Fruit fly (Drosophila melanogaster) whole organism, wandering third instar larva: ENCODE results near the gene Stat92E.
A peak's percentile ranks its signal among the peaks of the same experiment; 100 is the strongest.

Source experiments
- Abd-B ChIP-seq: fragments of >200 bp; optimal IDR thresholded peaks from 2 replicates; lab custom pipeline; 2017; ENCODE audit warnings: missing biosample characterization, missing genetic modification characterization
- CG32264 ChIP-seq: fragments of 200-800 bp; sonication (Bioruptor generic); optimal IDR thresholded peaks from 2 replicates; lab custom pipeline; 2016; ENCODE audit warnings: missing biosample characterization, missing genetic modification characterization
- Dfd ChIP-seq: fragments of >200 bp; optimal IDR thresholded peaks from 2 replicates; lab custom pipeline; 2017; ENCODE audit warnings: missing biosample characterization, missing genetic modification characterization
- GATAd ChIP-seq: sonication (Bioruptor generic); optimal IDR thresholded peaks from 2 replicates; lab custom pipeline; 2016; ENCODE audit warnings: missing biosample characterization, missing genetic modification characterization
- HLH106 ChIP-seq: fragments of 200-800 bp; optimal IDR thresholded peaks from 3 replicates; lab custom pipeline; 2019; ENCODE audit warnings: missing biosample characterization, mild to moderate bottlenecking, missing genetic modification characterization, moderate library complexity
- Hnf4 ChIP-seq: fragments of 200-800 bp; sonication (Bioruptor generic); optimal IDR thresholded peaks from 2 replicates; lab custom pipeline; 2016; ENCODE audit warnings: missing biosample characterization, mild to moderate bottlenecking, missing genetic modification characterization
- Hr83 ChIP-seq: fragments of 200-300 bp; sonication (Bioruptor generic); optimal IDR thresholded peaks from 2 replicates; lab custom pipeline; 2016; ENCODE audit warnings: missing biosample characterization, mild to moderate bottlenecking, missing genetic modification characterization, moderate library complexity; ENCODE audit not compliant: poor library complexity, severe bottlenecking
- Jra ChIP-seq: sonication (Bioruptor generic); optimal IDR thresholded peaks from 2 replicates; lab custom pipeline; 2016; ENCODE audit warnings: missing biosample characterization, missing genetic modification characterization
- Mio ChIP-seq: sonication (Bioruptor generic); optimal IDR thresholded peaks from 2 replicates; lab custom pipeline; 2016; ENCODE audit warnings: missing biosample characterization, missing genetic modification characterization
- Myc ChIP-seq: fragments of >200 bp; optimal IDR thresholded peaks from 2 replicates; lab custom pipeline; 2017
- Rel ChIP-seq, 2 experiments: fragments of 200-800 bp; sonication (Bioruptor generic) in 1 of 2; optimal IDR thresholded peaks; 2 replicates in 1 of 2; 3 replicates in 1 of 2; lab custom pipeline; 2016 to 2019; ENCODE audit warnings: mild to moderate bottlenecking in 2 of 2, missing biosample characterization in 2 of 2, missing genetic modification characterization in 2 of 2, moderate library complexity in 1 of 2
- Sp1 ChIP-seq: fragments of 200-800 bp; sonication (Bioruptor generic); optimal IDR thresholded peaks from 3 replicates; lab custom pipeline; 2019; ENCODE audit warnings: missing biosample characterization, mild to moderate bottlenecking, missing genetic modification characterization, moderate library complexity
- Vsx2 ChIP-seq: fragments of 200-300, 225-300 bp; sonication (Bioruptor generic); optimal IDR thresholded peaks from 2 replicates; lab custom pipeline; 2018; ENCODE audit warnings: missing biosample characterization, missing genetic modification characterization; ENCODE audit not compliant: partially characterized antibody
- br ChIP-seq: fragments of 200-800 bp; sonication (Bioruptor generic); optimal IDR thresholded peaks from 2 replicates; lab custom pipeline; 2016; ENCODE audit warnings: missing biosample characterization, missing genetic modification characterization
- brk ChIP-seq: fragments of 200-800 bp; sonication (Bioruptor generic); optimal IDR thresholded peaks from 2 replicates; lab custom pipeline; 2016; ENCODE audit warnings: missing biosample characterization, mild to moderate bottlenecking, missing genetic modification characterization
- dl ChIP-seq, 2 experiments: fragments of 175-275, 200-275 bp in 1 of 2; fragments of 200-275 bp in 1 of 2; sonication (Bioruptor generic); optimal IDR thresholded peaks; lab custom pipeline; 2018; ENCODE audit warnings: mild to moderate bottlenecking in 2 of 2, missing biosample characterization in 2 of 2, missing genetic modification characterization in 2 of 2, moderate library complexity in 2 of 2; ENCODE audit not compliant: partially characterized antibody in 2 of 2, insufficient read depth in 1 of 2
- dmrt93B ChIP-seq: fragments of 200-800 bp; sonication (Bioruptor generic); optimal IDR thresholded peaks from 2 replicates; lab custom pipeline; 2018; ENCODE audit warnings: missing biosample characterization, mild to moderate bottlenecking, missing genetic modification characterization
- dsf ChIP-seq: sonication (Bioruptor generic); optimal IDR thresholded peaks from 2 replicates; lab custom pipeline; 2016; ENCODE audit warnings: missing biosample characterization, missing genetic modification characterization, borderline replicate concordance
- ey ChIP-seq: fragments of 200-800 bp; sonication (Bioruptor generic); optimal IDR thresholded peaks from 2 replicates; lab custom pipeline; 2016; ENCODE audit warnings: missing biosample characterization, missing genetic modification characterization
- foxo ChIP-seq, 2 experiments: fragments of 200-800 bp; sonication (Bioruptor generic); optimal IDR thresholded peaks; 2 replicates in 1 of 2; 3 replicates in 1 of 2; lab custom pipeline; 2016 to 2017; ENCODE audit warnings: missing biosample characterization in 2 of 2, missing genetic modification characterization in 2 of 2
- fru ChIP-seq: fragments of 200-800 bp; sonication (Bioruptor generic); optimal IDR thresholded peaks from 3 replicates; lab custom pipeline; 2016; ENCODE audit warnings: missing biosample characterization, mild to moderate bottlenecking, missing genetic modification characterization
- h ChIP-seq: fragments of 200-800 bp; sonication (Bioruptor generic); optimal IDR thresholded peaks from 3 replicates; lab custom pipeline; 2016; ENCODE audit warnings: missing biosample characterization, mild to moderate bottlenecking, missing genetic modification characterization
- jim ChIP-seq: fragments of 175-275, 200-325 bp; sonication (Bioruptor generic); optimal IDR thresholded peaks from 2 replicates; lab custom pipeline; 2016; ENCODE audit warnings: missing biosample characterization, mild to moderate bottlenecking, missing genetic modification characterization
- lola ChIP-seq: fragments of >200 bp; optimal IDR thresholded peaks from 2 replicates; lab custom pipeline; 2017; ENCODE audit warnings: missing biosample characterization, missing genetic modification characterization
- pan ChIP-seq: fragments of >200 bp; optimal IDR thresholded peaks from 2 replicates; lab custom pipeline; 2017
- psq ChIP-seq: fragments of 200-800 bp; sonication (Bioruptor generic); optimal IDR thresholded peaks from 3 replicates; lab custom pipeline; 2017; ENCODE audit warnings: missing biosample characterization, mild to moderate bottlenecking, missing genetic modification characterization, moderate library complexity
- rgr ChIP-seq: fragments of 200-800 bp; sonication (Bioruptor generic); optimal IDR thresholded peaks from 3 replicates; lab custom pipeline; 2016; ENCODE audit warnings: missing biosample characterization, mild to moderate bottlenecking, missing genetic modification characterization
- sv ChIP-seq: fragments of 200-800 bp; sonication (Bioruptor generic); optimal IDR thresholded peaks from 3 replicates; lab custom pipeline; 2016; ENCODE audit warnings: missing biosample characterization, missing genetic modification characterization
- tai ChIP-seq: sonication (Bioruptor generic); optimal IDR thresholded peaks from 2 replicates; lab custom pipeline; 2016; ENCODE audit warnings: missing biosample characterization, missing genetic modification characterization
- usp ChIP-seq: fragments of >200 bp; optimal IDR thresholded peaks from 2 replicates; lab custom pipeline; 2017; ENCODE audit warnings: missing biosample characterization, missing genetic modification characterization
- woc ChIP-seq: sonication (Bioruptor generic); optimal IDR thresholded peaks from 2 replicates; lab custom pipeline; 2016; ENCODE audit warnings: missing biosample characterization, mild to moderate bottlenecking, missing genetic modification characterization

The Stat92E gene

DNA sequence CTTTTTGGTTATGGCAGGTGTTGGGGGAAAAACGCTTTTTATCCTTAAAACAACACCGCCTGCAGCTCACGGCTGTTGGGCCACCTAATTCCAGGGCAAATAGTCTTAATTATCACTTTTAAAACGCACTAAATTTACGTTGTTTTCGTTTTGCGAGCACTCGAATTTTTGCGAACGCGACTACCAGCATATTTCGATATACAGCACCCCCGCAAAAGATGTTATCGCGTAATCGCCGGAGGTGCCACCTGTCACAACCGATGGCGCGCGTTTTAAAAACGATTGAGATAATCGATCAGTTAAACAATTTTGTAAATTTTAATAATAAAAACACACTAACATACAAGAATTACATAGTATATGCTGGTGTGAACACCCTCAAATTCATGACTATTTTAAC lies at the start of gene Stat92E:
TSS of gene Stat92E (minus strand) at position 219 of the 400 bp plus-strand sequence.
- TF ChIP-seq dsf (GFP tag; lab: Kevin White, UChicago) (no peak), Vsx2 (no peak), pan (no peak), br (no peak), h (GFP tag; lab: Kevin White, UChicago) (peak; percentile 13), usp (no peak), dl (GFP tag; optimal IDR thresholded peaks at IDR 0.05; lab: Kevin White, UChicago; ENCODE audit: insufficient read depth in 1 of 2, partially characterized antibody in 2 of 2) (peak in 1 of 2 experiments; percentile 6)

- TF ChIP-seq dl (GFP tag; optimal IDR thresholded peaks at IDR 0.05; lab: Kevin White, UChicago; ENCODE audit: insufficient read depth in 1 of 2, partially characterized antibody in 2 of 2) (no peak), Jra (GFP tag; lab: Kevin White, UChicago) (no peak), woc (GFP tag; lab: Kevin White, UChicago) (no peak), Sp1 (GFP tag; lab: Kevin White, UChicago) (no peak), jim (GFP tag; lab: Kevin White, UChicago) (no peak), Rel (GFP tag; optimal IDR thresholded peaks at IDR 0.05; lab: Kevin White, UChicago) (no peak), Rel (tag; optimal IDR thresholded peaks at IDR 0.05; lab: Kevin White, UChicago) (no peak), Myc (lab: Kevin White, UChicago) (no peak), fru (no peak)
Measured at dm6 chr3R:20600109-20600508, 48.0 kb upstream of the Stat92E start.

- TF ChIP-seq CG32264 (GFP tag; lab: Kevin White, UChicago) (no peak), Rel (GFP tag; optimal IDR thresholded peaks at IDR 0.05; lab: Kevin White, UChicago) (no peak), Rel (tag; optimal IDR thresholded peaks at IDR 0.05; lab: Kevin White, UChicago) (no peak), Abd-B (GFP tag; lab: Kevin White, UChicago) (no peak), Mio (GFP tag; lab: Kevin White, UChicago) (no peak), GATAd (GFP tag; lab: Kevin White, UChicago) (no peak), Vsx2 (no peak), brk (GFP tag; lab: Kevin White, UChicago) (no peak), Hr83 (no peak), foxo (GFP tag; optimal IDR thresholded peaks at IDR 0.05; lab: Kevin White, UChicago) (no peak), Hnf4 (GFP tag; lab: Kevin White, UChicago) (no peak), tai (no peak), dmrt93B (GFP tag; lab: Kevin White, UChicago) (no peak), Myc (lab: Kevin White, UChicago) (no peak), Dfd (GFP tag; lab: Kevin White, UChicago) (no peak), HLH106 (no peak), fru (no peak)
Measured at dm6 chr3R:20597407-20598325, 45.6 kb upstream of the Stat92E start.

DNA sequence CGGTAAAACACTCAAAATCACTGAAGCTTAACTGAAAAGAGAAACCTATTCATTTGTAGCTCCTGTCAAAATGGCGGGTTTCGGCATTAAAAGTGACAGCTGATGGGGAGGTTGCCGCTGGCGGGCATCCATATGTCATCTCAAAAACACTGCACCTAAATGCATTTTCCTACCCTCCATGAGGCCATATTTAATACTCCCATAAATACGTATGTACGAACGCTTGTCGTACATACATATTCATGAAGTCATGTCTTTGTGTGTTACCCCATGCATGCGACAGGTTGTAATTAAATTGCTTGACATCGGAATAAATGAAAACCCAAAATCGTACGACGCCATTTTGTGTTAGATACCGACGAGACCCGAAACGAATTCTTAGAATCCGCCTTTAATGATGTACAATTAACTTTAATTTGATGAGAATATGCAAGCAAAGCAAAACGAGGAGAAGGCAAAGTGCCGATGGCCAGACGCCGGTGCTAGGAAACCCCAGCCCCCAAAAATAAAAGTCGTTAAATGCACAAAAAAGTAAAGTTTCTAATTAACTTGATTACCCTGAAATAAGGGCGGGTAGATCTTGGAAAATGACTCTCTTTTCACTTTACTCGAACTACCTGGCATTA lies 44.3 kb upstream of the Stat92E start:
- TF ChIP-seq brk (GFP tag; lab: Kevin White, UChicago) (no peak), Hr83 (no peak), ey (GFP tag; lab: Kevin White, UChicago) (no peak), sv (GFP tag; lab: Kevin White, UChicago) (no peak), foxo (GFP tag; optimal IDR thresholded peaks at IDR 0.05; lab: Kevin White, UChicago) (no peak), Rel (GFP tag; optimal IDR thresholded peaks at IDR 0.05; lab: Kevin White, UChicago) (no peak), Rel (tag; optimal IDR thresholded peaks at IDR 0.05; lab: Kevin White, UChicago) (no peak), Myc (lab: Kevin White, UChicago) (no peak), rgr (GFP tag; lab: Kevin White, UChicago) (no peak), psq (GFP tag; lab: Kevin White, UChicago) (no peak), h (GFP tag; lab: Kevin White, UChicago) (no peak), Vsx2 (no peak), lola (GFP tag; lab: Kevin White, UChicago) (no peak), Mio (GFP tag; lab: Kevin White, UChicago) (no peak), HLH106 (no peak), fru (no peak), Sp1 (GFP tag; lab: Kevin White, UChicago) (no peak), Dfd (GFP tag; lab: Kevin White, UChicago) (no peak)
